Worm (Caenorhabditis elegans) whole organism, L4 larva: Measurements from ENCODE around the gene srbc-39.

Experiments
- Y105C5A.15 ChIP-seq: fragments of 200-800 bp; sonication (Bioruptor generic); IDR thresholded peaks from 2 replicates; pipeline ENCODE4 v1.3.6; 2022; ENCODE audit warnings: missing genetic modification characterization, missing compliant biosample characterization
- Y48G9A.11 ChIP-seq: fragments of 200-800 bp; sonication (Bioruptor generic); IDR thresholded peaks from 2 replicates; pipeline ENCODE4 v1.3.6; 2022; ENCODE audit warnings: missing genetic modification reagents, missing genetic modification characterization, missing compliant biosample characterization
- Y5F2A.4 ChIP-seq: fragments of 200-800 bp; sonication (Bioruptor generic); optimal IDR thresholded peaks from 2 replicates; lab custom pipeline; 2018; ENCODE audit warnings: mild to moderate bottlenecking, missing genetic modification characterization, missing compliant biosample characterization
- Y75B8A.6 ChIP-seq: fragments of 200-800 bp; sonication (Bioruptor generic); IDR thresholded peaks from 2 replicates; pipeline ENCODE4 v1.3.6; 2022; ENCODE audit warnings: missing genetic modification reagents, missing genetic modification characterization, missing compliant biosample characterization
- ceh-28 ChIP-seq: fragments of 150-350 bp; optimal IDR thresholded peaks from 2 replicates; lab custom pipeline; 2014; ENCODE audit warnings: missing biosample characterization, missing genetic modification reagents, missing genetic modification characterization
- ceh-44 ChIP-seq: fragments of 200-800 bp; sonication (Bioruptor generic); IDR thresholded peaks from 2 replicates; pipeline ENCODE4 v1.3.6; 2022; ENCODE audit warnings: missing genetic modification reagents, missing genetic modification characterization, missing compliant biosample characterization
- ceh-62 ChIP-seq: sonication (generic microtip); optimal IDR thresholded peaks from 2 replicates; lab custom pipeline; 2017; ENCODE audit warnings: missing biosample characterization, missing genetic modification characterization
- ceh-82 ChIP-seq: sonication (generic microtip); optimal IDR thresholded peaks from 2 replicates; lab custom pipeline; 2017; ENCODE audit warnings: missing biosample characterization, missing genetic modification characterization
- cey-2 ChIP-seq: sonication (generic microtip); optimal IDR thresholded peaks from 3 replicates; lab custom pipeline; 2017; ENCODE audit warnings: missing genetic modification characterization, mild to moderate bottlenecking, missing compliant biosample characterization, antibody characterized with exemption, borderline replicate concordance; ENCODE audit not compliant: insufficient read depth
- daf-12 ChIP-seq: fragments of 150-350 bp; optimal IDR thresholded peaks from 2 replicates; lab custom pipeline; 2014; ENCODE audit warnings: missing biosample characterization, missing genetic modification reagents, missing genetic modification characterization
- daf-16 ChIP-seq, 3 experiments: sonication (generic microtip); optimal IDR thresholded peaks; 2 replicates each; lab custom pipeline; 2016 to 2017; ENCODE audit warnings: missing genetic modification characterization in 3 of 3, missing genetic modification reagents in 3 of 3, mild to moderate bottlenecking in 2 of 3, missing compliant biosample characterization in 2 of 3, missing biosample characterization in 1 of 3, moderate library complexity in 1 of 3
- daf-8 ChIP-seq: fragments of 200-800 bp; sonication (Bioruptor generic); IDR thresholded peaks from 2 replicates; pipeline ENCODE4 v1.3.6; 2022; ENCODE audit warnings: missing genetic modification characterization, missing compliant biosample characterization
- dmd-9 ChIP-seq: fragments of 200-800 bp; sonication (Bioruptor generic); IDR thresholded peaks from 2 replicates; pipeline ENCODE4 v1.3.6; 2022; ENCODE audit warnings: missing genetic modification reagents, missing genetic modification characterization, missing compliant biosample characterization
- dpl-1 ChIP-seq: fragments of 150-350 bp; optimal IDR thresholded peaks from 2 replicates; lab custom pipeline; 2014; ENCODE audit warnings: missing biosample characterization, missing genetic modification reagents, missing genetic modification characterization
- duxl-1 ChIP-seq: sonication (generic microtip); optimal IDR thresholded peaks from 2 replicates; lab custom pipeline; 2016; ENCODE audit warnings: mild to moderate bottlenecking, missing genetic modification characterization, moderate library complexity, missing compliant biosample characterization; ENCODE audit not compliant: poor library complexity
- dve-1 ChIP-seq: sonication (generic microtip); optimal IDR thresholded peaks from 2 replicates; lab custom pipeline; 2017; ENCODE audit warnings: antibody characterized with exemption, mild to moderate bottlenecking, missing genetic modification characterization, missing compliant biosample characterization; ENCODE audit not compliant: insufficient read depth
- jun-1 ChIP-seq: fragments of 150-350 bp; optimal IDR thresholded peaks from 2 replicates; lab custom pipeline; 2014; ENCODE audit warnings: missing biosample characterization, missing genetic modification reagents, missing genetic modification characterization
- lin-13 ChIP-seq: fragments of 150-350 bp; optimal IDR thresholded peaks from 2 replicates; lab custom pipeline; 2014; ENCODE audit warnings: missing biosample characterization, missing genetic modification reagents, missing genetic modification characterization
- lin-15B ChIP-seq: fragments of 150-350 bp; sonication (generic microtip); optimal IDR thresholded peaks from 3 replicates; lab custom pipeline; 2014; ENCODE audit warnings: missing biosample characterization, missing genetic modification characterization
- lin-29 ChIP-seq: fragments of 200-800 bp; sonication (Bioruptor generic); IDR thresholded peaks from 2 replicates; pipeline ENCODE4 v1.3.6; 2022; ENCODE audit warnings: missing genetic modification reagents, missing genetic modification characterization, missing compliant biosample characterization
- lin-38 ChIP-seq: fragments of 200-800 bp; sonication (Bioruptor generic); IDR thresholded peaks from 2 replicates; pipeline ENCODE4 v1.3.6; 2022; ENCODE audit warnings: missing genetic modification reagents, missing genetic modification characterization, missing compliant biosample characterization
- lin-39 ChIP-seq: fragments of 150-350 bp; optimal IDR thresholded peaks from 2 replicates; lab custom pipeline; 2014; ENCODE audit warnings: missing biosample characterization, missing genetic modification reagents, missing genetic modification characterization
- lir-3 ChIP-seq: sonication (generic microtip); optimal IDR thresholded peaks from 2 replicates; lab custom pipeline; 2016; ENCODE audit warnings: mild to moderate bottlenecking, missing genetic modification characterization, missing compliant biosample characterization
- lsy-2 ChIP-seq, 2 experiments: fragments of 150-350 bp in 1 of 2; sonication (generic microtip) in 1 of 2; optimal IDR thresholded peaks; 2 replicates each; lab custom pipeline; 2014 to 2017; ENCODE audit warnings: missing biosample characterization in 2 of 2, missing genetic modification characterization in 2 of 2
- madf-5 ChIP-seq, 2 experiments: fragments of 200-800 bp; sonication (Bioruptor generic); IDR thresholded peaks; 2 replicates each; pipeline ENCODE4 v1.3.6; 2022; ENCODE audit warnings: missing compliant biosample characterization in 2 of 2, missing genetic modification characterization in 2 of 2
- madf-9 ChIP-seq: fragments of 200-800 bp; sonication (Bioruptor generic); conservative IDR thresholded peaks from 2 replicates; pipeline ENCODE4 v1.3.6; 2022; ENCODE audit warnings: missing genetic modification reagents, missing genetic modification characterization, missing compliant biosample characterization
- mdl-1 ChIP-seq, 2 experiments: fragments of 150-350 bp in 1 of 2; sonication (generic microtip) in 1 of 2; optimal IDR thresholded peaks; 2 replicates each; lab custom pipeline; 2014 to 2017; ENCODE audit warnings: missing biosample characterization in 2 of 2, missing genetic modification characterization in 2 of 2
- mdt-29 ChIP-seq: fragments of 200-800 bp; sonication (Bioruptor generic); IDR thresholded peaks from 2 replicates; pipeline ENCODE4 v1.3.6; 2022; ENCODE audit warnings: missing genetic modification reagents, missing genetic modification characterization, missing compliant biosample characterization
- mep-1 ChIP-seq: fragments of 150-350 bp; sonication (generic microtip); optimal IDR thresholded peaks from 3 replicates; lab custom pipeline; 2014; ENCODE audit warnings: missing biosample characterization, missing genetic modification characterization
- mes-2 ChIP-seq: sonication (generic microtip); optimal IDR thresholded peaks from 2 replicates; lab custom pipeline; 2016; ENCODE audit warnings: missing genotype, mild to moderate bottlenecking, missing genetic modification characterization, missing compliant biosample characterization; ENCODE audit not compliant: poor library complexity, severe bottlenecking
- mxl-3 ChIP-seq: fragments of 200-800 bp; sonication (Bioruptor generic); optimal IDR thresholded peaks from 2 replicates; lab custom pipeline; 2018; ENCODE audit warnings: mild to moderate bottlenecking, missing genetic modification characterization, missing compliant biosample characterization
- nhr-11 ChIP-seq: fragments of 150-350 bp; optimal IDR thresholded peaks from 2 replicates; lab custom pipeline; 2014; ENCODE audit warnings: missing biosample characterization, missing genetic modification characterization
- nhr-237 ChIP-seq: sonication (generic microtip); optimal IDR thresholded peaks from 2 replicates; lab custom pipeline; 2017; ENCODE audit warnings: missing biosample characterization, missing genetic modification characterization
- nhr-25 ChIP-seq: sonication (generic microtip); optimal IDR thresholded peaks from 2 replicates; lab custom pipeline; 2017; ENCODE audit warnings: missing genetic modification characterization, mild to moderate bottlenecking, missing compliant biosample characterization, antibody characterized with exemption, moderate library complexity, borderline replicate concordance; ENCODE audit not compliant: insufficient read depth
- nhr-42 ChIP-seq: fragments of 200-800 bp; sonication (Bioruptor generic); IDR thresholded peaks from 2 replicates; pipeline ENCODE4 v1.3.6; 2022; ENCODE audit warnings: missing genetic modification characterization, missing compliant biosample characterization
- nhr-48 ChIP-seq: sonication (generic microtip); optimal IDR thresholded peaks from 2 replicates; lab custom pipeline; 2016; ENCODE audit warnings: mild to moderate bottlenecking, missing genetic modification characterization, missing compliant biosample characterization
- nhr-77 ChIP-seq: fragments of 150-350 bp; optimal IDR thresholded peaks from 2 replicates; lab custom pipeline; 2014; ENCODE audit warnings: missing biosample characterization, missing genetic modification characterization
- pha-4 ChIP-seq, 2 experiments: fragments of 150-350 bp in 1 of 2; fragments of 200-800 bp in 1 of 2; sonication (Bioruptor generic) in 1 of 2; IDR thresholded peaks in 1 of 2; optimal IDR thresholded peaks in 1 of 2; 2 replicates each; pipeline versions ENCODE4 v1.3.6 to Lab custom; 2014 to 2022; ENCODE audit warnings: missing genetic modification characterization in 2 of 2, missing genetic modification reagents in 2 of 2, missing biosample characterization in 1 of 2, missing compliant biosample characterization in 1 of 2
- php-3 ChIP-seq: fragments of 200-800 bp; sonication (Bioruptor generic); IDR thresholded peaks from 2 replicates; pipeline ENCODE4 v1.3.6; 2022; ENCODE audit warnings: missing genetic modification reagents, missing genetic modification characterization, missing compliant biosample characterization
- pqm-1 ChIP-seq: sonication (generic microtip); optimal IDR thresholded peaks from 2 replicates; lab custom pipeline; 2017; ENCODE audit warnings: missing biosample characterization, missing genetic modification characterization
- rbr-2 ChIP-seq: sonication (generic microtip); optimal IDR thresholded peaks from 2 replicates; lab custom pipeline; 2016; ENCODE audit warnings: missing genotype, missing genetic modification characterization, missing compliant biosample characterization
- saeg-2 ChIP-seq: fragments of 200-800 bp; sonication (Bioruptor generic); IDR thresholded peaks from 2 replicates; pipeline ENCODE4 v1.3.6; 2022; ENCODE audit warnings: missing genetic modification reagents, missing genetic modification characterization, missing compliant biosample characterization
- spr-3 ChIP-seq: fragments of 200-800 bp; sonication (Bioruptor generic); optimal IDR thresholded peaks from 2 replicates; lab custom pipeline; 2018; ENCODE audit warnings: mild to moderate bottlenecking, missing genetic modification characterization, missing compliant biosample characterization
- tag-97 ChIP-seq: fragments of 200-800 bp; sonication (Bioruptor generic); IDR thresholded peaks from 2 replicates; pipeline ENCODE4 v1.3.6; 2022; ENCODE audit warnings: missing genetic modification characterization, missing compliant biosample characterization
- tra-1 ChIP-seq: fragments of 200-800 bp; sonication (Bioruptor generic); IDR thresholded peaks from 2 replicates; pipeline ENCODE4 v1.3.6; 2022; ENCODE audit warnings: missing genetic modification reagents, missing genetic modification characterization, missing compliant biosample characterization
- unc-39 ChIP-seq: sonication (generic microtip); optimal IDR thresholded peaks from 2 replicates; lab custom pipeline; 2017; ENCODE audit warnings: missing biosample characterization, missing genetic modification characterization
- vab-7 ChIP-seq: fragments of 200-800 bp; sonication (Bioruptor generic); IDR thresholded peaks from 2 replicates; pipeline ENCODE4 v1.3.6; 2022; ENCODE audit warnings: missing genetic modification reagents, missing genetic modification characterization, missing compliant biosample characterization
- zfp-3 ChIP-seq: fragments of 200-800 bp; sonication (Bioruptor generic); conservative IDR thresholded peaks from 2 replicates; pipeline ENCODE4 v1.3.6; 2022; ENCODE audit warnings: missing genetic modification reagents, missing genetic modification characterization, missing compliant biosample characterization
- ztf-11 ChIP-seq: fragments of 150-350 bp; optimal IDR thresholded peaks from 2 replicates; lab custom pipeline; 2014; ENCODE audit warnings: missing biosample characterization, missing genetic modification characterization

srbc-39 gene

DNA sequence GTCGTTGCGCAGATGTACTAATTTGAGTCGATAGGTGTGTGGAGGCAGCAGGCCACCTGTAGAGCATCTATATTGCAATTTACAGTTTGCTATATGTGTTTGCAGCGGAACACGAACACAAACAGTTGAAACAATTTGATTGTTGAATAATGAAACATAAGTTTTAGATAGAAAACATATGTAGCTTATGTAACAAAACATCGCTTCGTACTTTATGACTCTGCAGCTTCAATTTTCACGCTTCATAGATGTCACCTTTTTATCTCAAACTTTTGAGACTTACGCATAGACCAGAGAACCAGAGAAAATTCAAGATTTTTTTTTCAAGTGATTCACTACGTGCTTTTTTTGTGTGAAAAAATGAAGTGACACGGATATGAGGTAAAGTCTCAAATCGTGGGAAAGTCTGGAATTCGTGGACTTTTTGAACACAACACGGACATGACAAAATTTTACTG lies 15.0 kb downstream of the srbc-39 start, which contains the start of gene fbxb-72 (continued):
- TF ChIP-seq lin-39, result no peak
- peak; percentile 34 for TF ChIP-seq rbr-2 (tag; lab: Kevin White, UChicago)
- TF ChIP-seq lin-29 (GFP tag; lab: Robert Waterston, UW), result no peak; the same call in 1 of the 2 replicates
- no peak for TF ChIP-seq ceh-28 (tag; lab: Kevin White, UChicago)
- TF ChIP-seq madf-9 (GFP tag; lab: Robert Waterston, UW), result no peak
- TF ChIP-seq mdt-29 (GFP tag; lab: Robert Waterston, UW), result peak; percentile 32; the same call in 1 of the 2 replicates
- TF ChIP-seq jun-1 (tag; lab: Kevin White, UChicago), result no peak
- peak; percentile 76 to 84 for TF ChIP-seq lsy-2 (tag; optimal IDR thresholded peaks at IDR 0.05; lab: Kevin White, UChicago)
- peak; percentile 90 for TF ChIP-seq dve-1 (tag; lab: Kevin White, UChicago)
- no peak for TF ChIP-seq ceh-44 (GFP tag; lab: Robert Waterston, UW)
- no peak for TF ChIP-seq tag-97 (GFP tag; lab: Robert Waterston, UW)
- TF ChIP-seq ceh-82 (tag; lab: Kevin White, UChicago), result no peak
- TF ChIP-seq Y48G9A.11 (GFP tag; lab: Robert Waterston, UW), result 0 out of 2 replicates have a peak, but pooled peaks have one; percentile 14
- no peak for TF ChIP-seq pqm-1 (tag; lab: Kevin White, UChicago)
- no peak for TF ChIP-seq cey-2 (tag; lab: Kevin White, UChicago)
- no peak for TF ChIP-seq lir-3
- TF ChIP-seq duxl-1, result peak; percentile 75
- TF ChIP-seq Y75B8A.6 (GFP tag; lab: Robert Waterston, UW), result peak; percentile 69; the same call in 1 of the 2 replicates
- TF ChIP-seq ztf-11 (tag; lab: Kevin White, UChicago), result no peak
- no peak for TF ChIP-seq ceh-62 (tag; lab: Kevin White, UChicago)
- peak; percentile 74 for TF ChIP-seq saeg-2
- no peak for TF ChIP-seq unc-39 (tag; lab: Kevin White, UChicago)
- peak; percentile 8; the same call in 1 of the 2 replicates for TF ChIP-seq Y105C5A.15 (GFP tag; lab: Robert Waterston, UW)
- TF ChIP-seq nhr-77 (tag; lab: Kevin White, UChicago), result peak; percentile 93
- no peak for TF ChIP-seq lin-15B
- TF ChIP-seq mes-2 (tag; lab: Kevin White, UChicago), result peak; percentile 86
- TF ChIP-seq mdl-1 (tag; optimal IDR thresholded peaks at IDR 0.05; lab: Kevin White, UChicago), result no peak
- TF ChIP-seq lin-13, result peak; percentile 14
- TF ChIP-seq lin-38 (GFP tag; lab: Robert Waterston, UW), result peak; percentile 58
- TF ChIP-seq dmd-9 (GFP tag; lab: Robert Waterston, UW), result no peak; the same call in 1 of the 2 replicates
- TF ChIP-seq dpl-1, result peak; percentile 31
- peak; percentile 89 for TF ChIP-seq nhr-42 (GFP tag; lab: Robert Waterston, UW)
- TF ChIP-seq mep-1 (tag; lab: Kevin White, UChicago), result peak; percentile 96
- TF ChIP-seq Y5F2A.4 (GFP tag; lab: Kevin White, UChicago), result peak; percentile 33
- peak; percentile 97 for TF ChIP-seq zfp-3 (GFP tag; lab: Robert Waterston, UW)
- TF ChIP-seq daf-12 (tag; lab: Kevin White, UChicago), result no peak
- TF ChIP-seq nhr-11 (tag; lab: Kevin White, UChicago), result peak; percentile 49
- TF ChIP-seq php-3 (GFP tag; lab: Robert Waterston, UW), result peak; percentile 76; the same call in 1 of the 2 replicates
- no peak for TF ChIP-seq nhr-237 (tag; lab: Kevin White, UChicago)
- TF ChIP-seq tra-1 (GFP tag; lab: Robert Waterston, UW), result no peak; the same call in 1 of the 2 replicates
- TF ChIP-seq mxl-3 (GFP tag; lab: Kevin White, UChicago), result peak; percentile 42
- TF ChIP-seq vab-7 (GFP tag; lab: Robert Waterston, UW), result no peak
- peak; percentile 67; the same call in 1 of the 2 replicates for TF ChIP-seq pha-4 (GFP tag; IDR thresholded peaks at IDR 0.05; lab: Robert Waterston, UW)
- no peak for TF ChIP-seq pha-4 (tag; optimal IDR thresholded peaks at IDR 0.05; lab: Kevin White, UChicago)
- peak; percentile 41 to 93 for TF ChIP-seq daf-16 (GFP tag; optimal IDR thresholded peaks at IDR 0.05; lab: Kevin White, UChicago)
- TF ChIP-seq daf-16 (tag; optimal IDR thresholded peaks at IDR 0.05; lab: Kevin White, UChicago), result peak; percentile 89
- peak; percentile 68 for TF ChIP-seq nhr-48 (tag; lab: Kevin White, UChicago)
- peak; percentile 22 for TF ChIP-seq spr-3 (GFP tag; lab: Kevin White, UChicago)
- no peak for TF ChIP-seq nhr-25 (tag; lab: Kevin White, UChicago)
- TF ChIP-seq daf-8 (GFP tag; lab: Robert Waterston, UW), result no peak
- no peak for TF ChIP-seq madf-5 (GFP tag; IDR thresholded peaks at IDR 0.05; lab: Robert Waterston, UW)
